Worm (Caenorhabditis elegans) whole organism, L4 larva: Measurements from ENCODE around the gene fip-4.
A peak's percentile ranks its signal among the peaks of the same experiment; 100 is the strongest.

ENCODE experiments used
- D1046.2 ChIP-seq: fragments of 200-800 bp; sonication (Bioruptor generic); IDR thresholded peaks from 2 replicates; pipeline ENCODE4 v1.3.6; 2022; ENCODE audit warnings: missing genetic modification characterization, missing compliant biosample characterization
- F37D6.2 ChIP-seq: sonication (generic microtip); optimal IDR thresholded peaks from 2 replicates; lab custom pipeline; 2016; ENCODE audit warnings: mild to moderate bottlenecking, missing genetic modification characterization, missing compliant biosample characterization
- F44E2.7 ChIP-seq: fragments of 200-800 bp; sonication (Bioruptor generic); IDR thresholded peaks from 2 replicates; pipeline ENCODE4 v2.1.2; 2022; ENCODE audit warnings: missing genetic modification characterization, missing compliant biosample characterization
- T20F7.1 ChIP-seq: fragments of 200-800 bp; sonication (Bioruptor generic); optimal IDR thresholded peaks from 2 replicates; lab custom pipeline; 2018; ENCODE audit warnings: mild to moderate bottlenecking, missing genetic modification characterization, missing compliant biosample characterization
- Y105C5A.15 ChIP-seq: fragments of 200-800 bp; sonication (Bioruptor generic); IDR thresholded peaks from 2 replicates; pipeline ENCODE4 v1.3.6; 2022; ENCODE audit warnings: missing genetic modification characterization, missing compliant biosample characterization
- ZK546.5 ChIP-seq, 2 experiments: sonication (generic microtip); optimal IDR thresholded peaks; 2 replicates each; lab custom pipeline; 2017; ENCODE audit warnings: missing biosample characterization in 2 of 2, missing genetic modification characterization in 2 of 2
- aha-1 ChIP-seq: fragments of 150-350 bp; peaks from one replicate; lab custom pipeline; 2014; ENCODE audit warnings: missing biosample characterization, missing genetic modification characterization
- aly-2 ChIP-seq: sonication (generic microtip); optimal IDR thresholded peaks from 2 replicates; lab custom pipeline; 2018; ENCODE audit warnings: missing biosample characterization, missing genetic modification characterization
- arid-1 ChIP-seq: fragments of 200-800 bp; sonication (Bioruptor generic); conservative IDR thresholded peaks from 2 replicates; pipeline ENCODE4 v1.3.6; 2022; ENCODE audit warnings: missing genetic modification reagents, missing genetic modification characterization, missing compliant biosample characterization
- attf-4 ChIP-seq: sonication (generic microtip); optimal IDR thresholded peaks from 3 replicates; lab custom pipeline; 2017; ENCODE audit warnings: missing biosample characterization, missing genetic modification characterization
- ceh-20 ChIP-seq: fragments of 200-800 bp; sonication (Bioruptor generic); IDR thresholded peaks from 2 replicates; pipeline ENCODE4 v1.3.6; 2022; ENCODE audit warnings: missing genetic modification reagents, missing genetic modification characterization, missing compliant biosample characterization
- ceh-44 ChIP-seq: fragments of 200-800 bp; sonication (Bioruptor generic); IDR thresholded peaks from 2 replicates; pipeline ENCODE4 v1.3.6; 2022; ENCODE audit warnings: missing genetic modification reagents, missing genetic modification characterization, missing compliant biosample characterization
- cey-2 ChIP-seq: sonication (generic microtip); optimal IDR thresholded peaks from 3 replicates; lab custom pipeline; 2017; ENCODE audit warnings: missing genetic modification characterization, mild to moderate bottlenecking, missing compliant biosample characterization, antibody characterized with exemption, borderline replicate concordance; ENCODE audit not compliant: insufficient read depth
- daf-19 ChIP-seq: fragments of 200-800 bp; sonication (Bioruptor generic); conservative IDR thresholded peaks from 2 replicates; pipeline ENCODE4 v1.3.6; 2022; ENCODE audit warnings: missing genetic modification characterization, missing compliant biosample characterization
- dpl-1 ChIP-seq: fragments of 150-350 bp; optimal IDR thresholded peaks from 2 replicates; lab custom pipeline; 2014; ENCODE audit warnings: missing biosample characterization, missing genetic modification reagents, missing genetic modification characterization
- duxl-1 ChIP-seq: sonication (generic microtip); optimal IDR thresholded peaks from 2 replicates; lab custom pipeline; 2016; ENCODE audit warnings: mild to moderate bottlenecking, missing genetic modification characterization, moderate library complexity, missing compliant biosample characterization; ENCODE audit not compliant: poor library complexity
- hlh-11 ChIP-seq: fragments of 200-800 bp; sonication (Bioruptor generic); optimal IDR thresholded peaks from 2 replicates; lab custom pipeline; 2018; ENCODE audit warnings: mild to moderate bottlenecking, missing genetic modification characterization, missing compliant biosample characterization
- hlh-30 ChIP-seq: sonication (generic microtip); optimal IDR thresholded peaks from 2 replicates; lab custom pipeline; 2017; ENCODE audit warnings: antibody characterized with exemption, mild to moderate bottlenecking, missing genetic modification characterization, missing compliant biosample characterization; ENCODE audit not compliant: insufficient read depth
- lim-7 ChIP-seq: fragments of 200-800 bp; sonication (Bioruptor generic); IDR thresholded peaks from 2 replicates; pipeline ENCODE4 v1.3.6; 2022; ENCODE audit warnings: missing genetic modification characterization, missing compliant biosample characterization
- lin-15B ChIP-seq: fragments of 150-350 bp; sonication (generic microtip); optimal IDR thresholded peaks from 3 replicates; lab custom pipeline; 2014; ENCODE audit warnings: missing biosample characterization, missing genetic modification characterization
- lin-38 ChIP-seq: fragments of 200-800 bp; sonication (Bioruptor generic); IDR thresholded peaks from 2 replicates; pipeline ENCODE4 v1.3.6; 2022; ENCODE audit warnings: missing genetic modification reagents, missing genetic modification characterization, missing compliant biosample characterization
- madf-5 ChIP-seq, 2 experiments: fragments of 200-800 bp; sonication (Bioruptor generic); IDR thresholded peaks; 2 replicates each; pipeline ENCODE4 v1.3.6; 2022; ENCODE audit warnings: missing compliant biosample characterization in 2 of 2, missing genetic modification characterization in 2 of 2
- mes-2 ChIP-seq: sonication (generic microtip); optimal IDR thresholded peaks from 2 replicates; lab custom pipeline; 2016; ENCODE audit warnings: missing genotype, mild to moderate bottlenecking, missing genetic modification characterization, missing compliant biosample characterization; ENCODE audit not compliant: poor library complexity, severe bottlenecking
- mxl-2 ChIP-seq: fragments of 200-800 bp; sonication (Bioruptor generic); conservative IDR thresholded peaks from 2 replicates; pipeline ENCODE4 v1.3.6; 2022; ENCODE audit warnings: missing genetic modification reagents, missing genetic modification characterization, missing compliant biosample characterization
- nhr-28 ChIP-seq: fragments of 150-350 bp; optimal IDR thresholded peaks from 2 replicates; lab custom pipeline; 2014; ENCODE audit warnings: missing biosample characterization, missing genetic modification characterization
- nhr-6 ChIP-seq: fragments of 150-350 bp; optimal IDR thresholded peaks from 2 replicates; lab custom pipeline; 2014; ENCODE audit warnings: missing biosample characterization, missing genetic modification characterization
- nhr-76 ChIP-seq: fragments of 150-350 bp; optimal IDR thresholded peaks from 2 replicates; lab custom pipeline; 2014; ENCODE audit warnings: missing biosample characterization, missing genetic modification characterization
- nhr-77 ChIP-seq: fragments of 150-350 bp; optimal IDR thresholded peaks from 2 replicates; lab custom pipeline; 2014; ENCODE audit warnings: missing biosample characterization, missing genetic modification characterization
- sdz-12 ChIP-seq: fragments of 200-800 bp; sonication (Bioruptor generic); optimal IDR thresholded peaks from 2 replicates; lab custom pipeline; 2018; ENCODE audit warnings: mild to moderate bottlenecking, missing genetic modification characterization, missing compliant biosample characterization
- skn-1 ChIP-seq: fragments of 150-350 bp; optimal IDR thresholded peaks from 2 replicates; lab custom pipeline; 2014; ENCODE audit warnings: missing biosample characterization, missing genetic modification characterization
- spr-1 ChIP-seq: sonication (generic microtip); optimal IDR thresholded peaks from 2 replicates; lab custom pipeline; 2016; ENCODE audit warnings: mild to moderate bottlenecking, missing genetic modification characterization, missing compliant biosample characterization
- unc-39 ChIP-seq: sonication (generic microtip); optimal IDR thresholded peaks from 2 replicates; lab custom pipeline; 2017; ENCODE audit warnings: missing biosample characterization, missing genetic modification characterization
- zip-11 ChIP-seq: fragments of 200-800 bp; sonication (Bioruptor generic); IDR thresholded peaks from 2 replicates; pipeline ENCODE4 v1.3.6; 2022; ENCODE audit warnings: missing genetic modification characterization, missing compliant biosample characterization
- ztf-11 ChIP-seq: fragments of 150-350 bp; optimal IDR thresholded peaks from 2 replicates; lab custom pipeline; 2014; ENCODE audit warnings: missing biosample characterization, missing genetic modification characterization

fip-4 gene

ce11 chrV:8641266-8641665 lies 30.2 kb upstream of the fip-4 start, which contains the start of gene F28A12.3:
Gene F28A12.3 (minus strand): TSS chrV:8641366.
- TF ChIP-seq aha-1 (peak; percentile 3), spr-1 (tag; lab: Kevin White, UChicago) (no peak), madf-5 (GFP tag; IDR thresholded peaks at IDR 0.05; lab: Robert Waterston, UW) (no peak), sdz-12 (GFP tag; lab: Kevin White, UChicago) (no peak)

- TF ChIP-seq ceh-44 (GFP tag; lab: Robert Waterston, UW) (no peak), ZK546.5 (tag; optimal IDR thresholded peaks at IDR 0.05; lab: Kevin White, UChicago) (no peak), mes-2 (no peak), nhr-28 (no peak), ztf-11 (tag; lab: Kevin White, UChicago) (no peak), F37D6.2 (tag; lab: Kevin White, UChicago) (no peak), lim-7 (GFP tag; lab: Robert Waterston, UW) (no peak), nhr-76 (no peak), cey-2 (no peak), dpl-1 (GFP tag; lab: Kevin White, UChicago) (no peak), skn-1 (tag; lab: Kevin White, UChicago) (no peak), D1046.2 (GFP tag; lab: Robert Waterston, UW) (no peak), Y105C5A.15 (no peak), mxl-2 (GFP tag; lab: Robert Waterston, UW) (no peak), hlh-11 (tag; lab: Kevin White, UChicago) (no peak), daf-19 (no peak), arid-1 (no peak), duxl-1 (tag; lab: Kevin White, UChicago) (no peak), aly-2 (no peak)
Observed at ce11 chrV:8637666-8638271, 26.7 kb upstream of the fip-4 start, which contains the start of the genes F28A12.10 and acd-4. Gene F28A12.10 (minus strand): TSS chrV:8637766. Gene acd-4 (plus strand): TSS chrV:8638221.

- TF ChIP-seq arid-1 = no peak
- TF ChIP-seq ztf-11 (tag; lab: Kevin White, UChicago) = no peak
- TF ChIP-seq F44E2.7 (GFP tag; lab: Robert Waterston, UW) = no peak
- no peak for TF ChIP-seq nhr-6 (tag; lab: Kevin White, UChicago)
- TF ChIP-seq nhr-77 = no peak
- TF ChIP-seq lim-7 (GFP tag; lab: Robert Waterston, UW) = no peak
- TF ChIP-seq nhr-28 = no peak
- TF ChIP-seq lin-38 = no peak
- TF ChIP-seq ceh-20 (GFP tag; lab: Robert Waterston, UW) = no peak
- TF ChIP-seq T20F7.1 (GFP tag; lab: Kevin White, UChicago) = no peak
- no peak for TF ChIP-seq lin-15B (tag; lab: Kevin White, UChicago)
- no peak for TF ChIP-seq zip-11 (GFP tag; lab: Robert Waterston, UW)
- TF ChIP-seq attf-4 (tag; lab: Kevin White, UChicago) = no peak
Observed at ce11 chrV:8636907-8637306, 25.8 kb upstream of the fip-4 start, which contains the start of gene grl-12. Gene grl-12 (minus strand): TSS chrV:8637007.

- TF ChIP-seq hlh-30 (tag; lab: Kevin White, UChicago) (no peak), aha-1 (peak; percentile 33)
Observed at ce11 chrV:8635575-8635974, 24.5 kb upstream of the fip-4 start, which contains the start of gene oac-29. Gene oac-29 (minus strand): TSS chrV:8635675.

- TF ChIP-seq unc-39 (tag; lab: Kevin White, UChicago) (no peak), aha-1 (peak; percentile 91)
Observed at ce11 chrV:8632788-8633187, 21.7 kb upstream of the fip-4 start.
